Fruit fly (Drosophila melanogaster): ENCODE measurements around the gene ScsbetaA.

ScsbetaA gene

DNA sequence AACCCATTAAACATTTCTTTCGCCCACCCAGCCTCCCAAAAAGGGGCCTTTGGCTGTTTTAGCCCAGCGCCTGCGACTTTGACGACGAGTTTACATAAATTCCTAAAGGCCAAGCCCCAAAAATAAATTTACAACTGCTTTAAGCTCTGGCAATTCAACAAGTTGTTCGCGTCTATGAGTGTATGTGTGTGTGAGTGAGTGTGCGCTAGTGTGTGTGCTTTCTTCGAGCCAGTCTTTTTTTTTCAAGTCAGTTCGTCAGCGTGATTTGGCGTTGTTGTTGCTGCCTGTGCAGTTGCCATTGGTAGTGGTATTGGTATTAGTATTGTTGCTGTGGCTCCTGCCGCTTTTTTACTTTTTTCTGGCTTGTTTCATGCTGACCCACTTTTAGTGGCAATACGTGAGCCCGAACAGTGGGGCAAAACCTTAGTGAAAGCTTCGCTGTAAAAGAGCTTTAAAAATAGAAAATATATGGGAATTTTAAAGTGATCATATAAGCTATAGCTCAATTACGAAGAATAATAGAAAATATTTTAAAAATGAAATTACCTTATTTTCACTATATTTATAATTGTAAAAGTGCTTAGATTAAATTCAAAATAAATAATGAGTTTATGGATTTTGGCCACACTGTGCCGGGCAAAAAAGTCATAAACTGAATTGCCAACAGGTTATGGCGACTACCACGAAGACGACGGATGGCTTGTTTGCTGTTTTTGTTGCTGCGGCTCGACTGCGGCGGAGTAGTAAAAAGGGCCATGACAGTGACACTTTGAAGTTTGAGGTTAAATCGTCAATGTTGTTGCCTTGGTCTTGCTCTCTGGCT lies 7.2 kb downstream of the ScsbetaA start (continued):
- TF ChIP-seq prd (optimal IDR thresholded peaks at IDR 0.05) (no peak), prd (GFP tag; IDR thresholded peaks at IDR 0.05) (peak; percentile 83), chinmo (GFP tag; IDR thresholded peaks at IDR 0.05; ENCODE audit: partially characterized antibody) (peak; percentile 78; the same call in 2 of the 4 replicates), Lim3 (GFP tag; IDR thresholded peaks at IDR 0.05) (no peak), Gug (GFP tag; IDR thresholded peaks at IDR 0.05) (peak; percentile 66; the same call in 3 of the 4 replicates), Xbp1 (GFP tag; optimal IDR thresholded peaks at IDR 0.05) (peak; percentile 83), CG18764 (GFP tag; optimal IDR thresholded peaks at IDR 0.05) (peak; percentile 45), so (GFP tag; IDR thresholded peaks at IDR 0.05) (peak; percentile 90), CG9932 (GFP tag; IDR thresholded peaks at IDR 0.05) (peak; percentile 56; the same call in 1 of the 2 replicates), Abd-B (GFP tag; optimal IDR thresholded peaks at IDR 0.05) (peak; percentile 87), yki (optimal IDR thresholded peaks at IDR 0.05) (no peak), CG4282 (GFP tag; optimal IDR thresholded peaks at IDR 0.05) (no peak), CG7928 (GFP tag; optimal IDR thresholded peaks at IDR 0.05) (peak; percentile 34), CG9437 (GFP tag; optimal IDR thresholded peaks at IDR 0.05) (peak; percentile 84), vfl (GFP tag; optimal IDR thresholded peaks at IDR 0.05) (peak; percentile 41), CG11398 (GFP tag; optimal IDR thresholded peaks at IDR 0.05) (no peak), Nf-YB (GFP tag; optimal IDR thresholded peaks at IDR 0.05) (peak; percentile 71), fd96Cb (tag; optimal IDR thresholded peaks at IDR 0.05) (peak; percentile 84), lov (optimal IDR thresholded peaks at IDR 0.05) (no peak), lov (GFP tag; IDR thresholded peaks at IDR 0.05) (0 out of 3 replicates have a peak, but pooled peaks have one; percentile 7), CG30431 (GFP tag; optimal IDR thresholded peaks at IDR 0.05) (peak; percentile 63), fd102C (GFP tag; optimal IDR thresholded peaks at IDR 0.05) (no peak), CG11560 (tag; IDR thresholded peaks at IDR 0.05) (peak; percentile 33; the same call in 1 of the 3 replicates), Lhr (GFP tag; optimal IDR thresholded peaks at IDR 0.05) (peak; percentile 53), CG17802 (tag; optimal IDR thresholded peaks at IDR 0.05) (peak; percentile 54), Kr (GFP tag; optimal IDR thresholded peaks at IDR 0.05) (no peak), Sry-β (GFP tag; optimal IDR thresholded peaks at IDR 0.05) (peak; percentile 55), CG13775 (GFP tag; optimal IDR thresholded peaks at IDR 0.05) (peak; percentile 60), CG4404 (GFP tag; IDR thresholded peaks at IDR 0.05) (peak; percentile 62), Atf3 (GFP tag; optimal IDR thresholded peaks at IDR 0.05) (no peak), CG8281 (tag; optimal IDR thresholded peaks at IDR 0.05) (peak; percentile 54), CG32767 (GFP tag; IDR thresholded peaks at IDR 0.05) (peak; percentile 74), wor (GFP tag; IDR thresholded peaks at IDR 0.05) (peak; percentile 83), hth (optimal IDR thresholded peaks at IDR 0.05) (no peak), crc (GFP tag; optimal IDR thresholded peaks at IDR 0.05) (no peak), nerfin-1 (tag; optimal IDR thresholded peaks at IDR 0.05) (peak; percentile 74), CG14965 (GFP tag; optimal IDR thresholded peaks at IDR 0.05; ENCODE audit: borderline replicate concordance) (no peak), CG2116 (GFP tag; optimal IDR thresholded peaks at IDR 0.05) (peak; percentile 37), gem (tag; optimal IDR thresholded peaks at IDR 0.05) (peak; percentile 95), CG2875 (GFP tag; optimal IDR thresholded peaks at IDR 0.05) (peak; percentile 85), Neu2 (GFP tag; optimal IDR thresholded peaks at IDR 0.05; ENCODE audit: borderline replicate concordance) (no peak), cg (GFP tag; optimal IDR thresholded peaks at IDR 0.05) (peak; percentile 77), CG1602 (GFP tag; optimal IDR thresholded peaks at IDR 0.05) (peak; percentile 62), CG12744 (GFP tag; optimal IDR thresholded peaks at IDR 0.05) (peak; percentile 11), tap (tag; optimal IDR thresholded peaks at IDR 0.05) (peak; percentile 80), CG6683 (GFP tag; optimal IDR thresholded peaks at IDR 0.05) (peak; percentile 59), Sox102F (GFP tag; optimal IDR thresholded peaks at IDR 0.05) (peak; percentile 92), CG33213 (GFP tag; optimal IDR thresholded peaks at IDR 0.05) (no peak), al (GFP tag; IDR thresholded peaks at IDR 0.05) (peak; percentile 66; the same call in 1 of the 2 replicates), CG34422 (GFP tag; IDR thresholded peaks at IDR 0.05) (peak; percentile 82)
